Fruit fly (Drosophila melanogaster) whole organism, prepupa: ENCODE measurements around the gene Prosbeta4.

Source experiments
- Blimp-1 ChIP-seq: fragments of 200-800 bp; sonication (Bioruptor generic); optimal IDR thresholded peaks from 3 replicates; lab custom pipeline; 2017; ENCODE audit warnings: missing biosample characterization, missing genetic modification characterization, mild to moderate bottlenecking, moderate library complexity, missing genetic modification reagents
- CG1621 ChIP-seq: fragments of 200-800 bp; sonication (Bioruptor generic); optimal IDR thresholded peaks from 3 replicates; lab custom pipeline; 2018; ENCODE audit warnings: missing biosample characterization, mild to moderate bottlenecking, missing genetic modification characterization
- CG7368 ChIP-seq: fragments of 200-800 bp; sonication (Bioruptor generic); optimal IDR thresholded peaks from 3 replicates; lab custom pipeline; 2016; ENCODE audit warnings: missing biosample characterization, missing genetic modification characterization

dm6 chr2L:16713929-16714328 is 18.0 kb downstream of the Prosbeta4 start:
- TF ChIP-seq Blimp-1 (no peak), CG1621 (tag; lab: Kevin White, UChicago) (no peak), CG7368 (no peak)
